Worm (Caenorhabditis elegans) whole organism, late embryonic: ENCODE measurements around the gene srz-12.

Source experiments
- ceh-34 ChIP-seq: sonication (generic microtip); optimal IDR thresholded peaks from 2 replicates; lab custom pipeline; 2016; ENCODE audit warnings: mild to moderate bottlenecking, missing genetic modification characterization, missing compliant biosample characterization
- hlh-15 ChIP-seq: sonication (generic microtip); optimal IDR thresholded peaks from 2 replicates; lab custom pipeline; 2016; ENCODE audit warnings: missing genetic modification characterization, missing compliant biosample characterization
- unc-86 ChIP-seq: sonication (generic microtip); optimal IDR thresholded peaks from 2 replicates; lab custom pipeline; 2016; ENCODE audit warnings: missing genetic modification characterization, missing compliant biosample characterization

DNA sequence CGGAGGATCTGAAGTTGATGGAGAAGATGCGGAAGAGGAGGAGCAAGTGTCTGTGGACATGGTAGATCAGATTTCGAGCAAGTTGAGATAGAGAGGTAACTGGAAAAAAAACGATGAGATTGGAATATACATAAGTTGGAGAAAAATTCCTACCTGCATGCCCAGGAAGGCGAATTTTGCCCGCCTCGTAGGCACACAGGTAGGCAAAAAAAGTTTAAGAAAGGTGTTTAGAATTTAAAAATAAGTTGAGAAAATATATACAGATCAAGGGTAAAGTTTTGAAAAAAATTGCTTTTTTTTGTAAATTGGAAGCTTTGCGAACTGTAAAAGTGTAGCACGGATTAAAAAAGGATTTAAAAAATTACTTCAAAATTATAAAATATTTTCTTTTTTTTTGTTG is 17.0 kb upstream of the srz-12 start, which contains the start of gene nhr-84:
- no peak for TF ChIP-seq ceh-34 (tag; lab: Kevin White, UChicago)
- no peak for TF ChIP-seq unc-86
- TF ChIP-seq hlh-15 (tag; lab: Kevin White, UChicago) = no peak
